Fruit fly (Drosophila melanogaster) whole organism, embryonic: ENCODE data around the gene Lcp65Ac.

Experiments used
- Adf1 ChIP-seq: fragments of 200-800 bp; sonication (Bioruptor generic); IDR thresholded peaks from 2 replicates; pipeline ENCODE4 v1.3.6; 2022; ENCODE audit warnings: missing biosample characterization, missing genetic modification characterization
- Atf-2 ChIP-seq: fragments of 200-800 bp; sonication (Bioruptor generic); optimal IDR thresholded peaks from 2 replicates; lab custom pipeline; 2016; ENCODE audit warnings: missing biosample characterization, missing genetic modification characterization
- Bgb ChIP-seq: fragments of 200-800 bp; sonication (Bioruptor generic); IDR thresholded peaks from 2 replicates; pipeline ENCODE4 v1.3.6; 2022; ENCODE audit warnings: missing biosample characterization, missing genetic modification characterization; ENCODE audit not compliant: partially characterized antibody
- CG10321 ChIP-seq: fragments of 200-800 bp; sonication (Bioruptor generic); IDR thresholded peaks from 2 replicates; pipeline ENCODE4 v1.3.6; 2022; ENCODE audit warnings: missing biosample characterization, missing genetic modification characterization
- CG10431 ChIP-seq: fragments of 200-800 bp; sonication (Bioruptor generic); optimal IDR thresholded peaks from 3 replicates; lab custom pipeline; 2018; ENCODE audit warnings: missing biosample characterization, mild to moderate bottlenecking, missing genetic modification characterization
- CG12769 ChIP-seq: fragments of 200-800 bp; sonication (Bioruptor generic); optimal IDR thresholded peaks from 2 replicates; lab custom pipeline; 2019; ENCODE audit warnings: missing biosample characterization, mild to moderate bottlenecking, missing genetic modification characterization, moderate library complexity
- CG13894 ChIP-seq: fragments of 200-800 bp; sonication (Bioruptor generic); optimal IDR thresholded peaks from 3 replicates; lab custom pipeline; 2018; ENCODE audit warnings: missing biosample characterization, mild to moderate bottlenecking, missing genetic modification characterization, moderate library complexity
- CG15073 ChIP-seq: fragments of 200-800 bp; sonication (Bioruptor generic); optimal IDR thresholded peaks from 2 replicates; lab custom pipeline; 2016; ENCODE audit warnings: missing biosample characterization, missing genetic modification characterization
- CG16779 ChIP-seq: fragments of 200-800 bp; sonication (Bioruptor generic); IDR thresholded peaks from 2 replicates; pipeline ENCODE4 v1.3.6; 2022; ENCODE audit warnings: missing biosample characterization, missing genetic modification characterization
- CG16815 ChIP-seq: fragments of 200-800 bp; sonication (Bioruptor generic); optimal IDR thresholded peaks from 3 replicates; lab custom pipeline; 2017; ENCODE audit warnings: missing biosample characterization, mild to moderate bottlenecking, missing genetic modification characterization
- CG17328 ChIP-seq: fragments of 200-800 bp; sonication (Bioruptor generic); IDR thresholded peaks from 2 replicates; pipeline ENCODE4 v1.3.6; 2022; ENCODE audit warnings: missing biosample characterization, missing genetic modification characterization
- CG17829 ChIP-seq: fragments of 200-800 bp; optimal IDR thresholded peaks from 2 replicates; lab custom pipeline; 2019; ENCODE audit warnings: missing biosample characterization, mild to moderate bottlenecking, missing genetic modification characterization, moderate library complexity
- CG18476 ChIP-seq: fragments of 200-800 bp; sonication (Bioruptor generic); optimal IDR thresholded peaks from 2 replicates; lab custom pipeline; 2016; ENCODE audit warnings: missing biosample characterization, mild to moderate bottlenecking, missing genetic modification characterization
- CG3281 ChIP-seq: fragments of 200-800 bp; sonication (Bioruptor generic); optimal IDR thresholded peaks from 3 replicates; lab custom pipeline; 2017; ENCODE audit warnings: missing biosample characterization, mild to moderate bottlenecking, missing genetic modification characterization
- CG42726 ChIP-seq: fragments of 200-800 bp; sonication (Bioruptor generic); IDR thresholded peaks from 2 replicates; pipeline ENCODE4 v1.3.6; 2022; ENCODE audit warnings: missing biosample characterization, missing genetic modification characterization; ENCODE audit not compliant: partially characterized antibody
- CG4328 ChIP-seq: fragments of 200-800 bp; sonication (Bioruptor generic); optimal IDR thresholded peaks from 3 replicates; lab custom pipeline; 2017; ENCODE audit warnings: missing biosample characterization, missing genetic modification reagents, missing genetic modification characterization
- CG4360 ChIP-seq: fragments of 200-800 bp; sonication (Bioruptor generic); IDR thresholded peaks from 2 replicates; pipeline ENCODE4 v1.3.6; 2022; ENCODE audit warnings: missing biosample characterization, missing genetic modification characterization
- CG43689 ChIP-seq: fragments of 200-800 bp; sonication (Bioruptor generic); IDR thresholded peaks from 2 replicates; pipeline ENCODE4 v1.3.6; 2022; ENCODE audit warnings: missing biosample characterization, missing genetic modification characterization
- CG4854 ChIP-seq: fragments of 200-800 bp; sonication (Bioruptor generic); optimal IDR thresholded peaks from 2 replicates; lab custom pipeline; 2016; ENCODE audit warnings: missing biosample characterization, missing genetic modification characterization, inconsistent platforms
- CG5180 ChIP-seq: fragments of 200-800 bp; sonication (Bioruptor generic); optimal IDR thresholded peaks from 3 replicates; lab custom pipeline; 2017; ENCODE audit warnings: missing biosample characterization, missing genetic modification characterization, mild to moderate bottlenecking, moderate library complexity, missing genetic modification reagents
- CG9437 ChIP-seq: fragments of 200-800 bp; sonication (Bioruptor generic); optimal IDR thresholded peaks from 2 replicates; lab custom pipeline; 2018; ENCODE audit warnings: missing biosample characterization, mild to moderate bottlenecking, missing genetic modification characterization
- CHES-1-like ChIP-seq: fragments of 200-800 bp; sonication (Bioruptor generic); optimal IDR thresholded peaks from 2 replicates; lab custom pipeline; 2016; ENCODE audit warnings: missing biosample characterization, missing genetic modification characterization
- CoRest ChIP-seq: fragments of 200-800 bp; sonication (Bioruptor generic); optimal IDR thresholded peaks from 3 replicates; lab custom pipeline; 2018; ENCODE audit warnings: missing biosample characterization, mild to moderate bottlenecking, missing genetic modification characterization, moderate library complexity
- GATAe ChIP-seq: fragments of 200-800 bp; sonication (Bioruptor generic); conservative IDR thresholded peaks from 2 replicates; pipeline ENCODE4 v1.3.6; 2022; ENCODE audit warnings: missing biosample characterization, missing genetic modification characterization
- HHEX ChIP-seq: fragments of 200-800 bp; sonication (Bioruptor generic); optimal IDR thresholded peaks from 3 replicates; lab custom pipeline; 2017; ENCODE audit warnings: missing biosample characterization, mild to moderate bottlenecking, missing genetic modification characterization, missing genetic modification reagents
- Hr51 ChIP-seq, 2 experiments: fragments of 200-800 bp; sonication (Bioruptor generic); optimal IDR thresholded peaks; 2 replicates in 1 of 2; 3 replicates in 1 of 2; lab custom pipeline; 2016 to 2018; ENCODE audit warnings: missing biosample characterization in 2 of 2, missing genetic modification characterization in 2 of 2, mild to moderate bottlenecking in 1 of 2, moderate library complexity in 1 of 2
- Jarid2 ChIP-seq: fragments of 200-800 bp; sonication (Bioruptor generic); optimal IDR thresholded peaks from 3 replicates; lab custom pipeline; 2017; ENCODE audit warnings: mild to moderate bottlenecking, missing biosample characterization, missing genetic modification reagents, missing genetic modification characterization
- MBD-R2 ChIP-seq: fragments of 200-800 bp; sonication (Bioruptor generic); IDR thresholded peaks from 2 replicates; pipeline ENCODE4 v1.3.6; 2022; ENCODE audit warnings: missing biosample characterization, missing genetic modification characterization
- Rx ChIP-seq: fragments of 200-800 bp; sonication (Bioruptor generic); IDR thresholded peaks from 2 replicates; pipeline ENCODE4 v1.3.6; 2022; ENCODE audit warnings: missing biosample characterization, missing genetic modification characterization
- abd-A ChIP-seq: fragments of 200-800 bp; sonication (Bioruptor generic); optimal IDR thresholded peaks from 3 replicates; lab custom pipeline; 2019; ENCODE audit warnings: missing biosample characterization, mild to moderate bottlenecking, missing genetic modification characterization, moderate library complexity
- az2 ChIP-seq: fragments of 200-800 bp; sonication (Bioruptor generic); optimal IDR thresholded peaks from 3 replicates; lab custom pipeline; 2016; ENCODE audit warnings: missing biosample characterization, missing genetic modification characterization
- dmrt11E ChIP-seq: fragments of 200-800 bp; sonication (Bioruptor generic); optimal IDR thresholded peaks from 3 replicates; lab custom pipeline; 2018; ENCODE audit warnings: missing biosample characterization, mild to moderate bottlenecking, missing genetic modification characterization, moderate library complexity
- dmrt99B ChIP-seq: fragments of 200-800 bp; sonication (Bioruptor generic); optimal IDR thresholded peaks from 2 replicates; lab custom pipeline; 2018; ENCODE audit warnings: missing biosample characterization, mild to moderate bottlenecking, missing genetic modification characterization, moderate library complexity
- fd102C ChIP-seq: fragments of 200-800 bp; sonication (Bioruptor generic); optimal IDR thresholded peaks from 2 replicates; lab custom pipeline; 2018; ENCODE audit warnings: missing biosample characterization, mild to moderate bottlenecking, missing genetic modification characterization, moderate library complexity
- fru ChIP-seq: fragments of >200 bp; optimal IDR thresholded peaks from 2 replicates; lab custom pipeline; 2017
- gcm2 ChIP-seq: fragments of 200-800 bp; sonication (Bioruptor generic); optimal IDR thresholded peaks from 2 replicates; lab custom pipeline; 2016; ENCODE audit warnings: missing biosample characterization, missing genetic modification characterization
- gro ChIP-seq: fragments of 200-800 bp; sonication (Bioruptor generic); optimal IDR thresholded peaks from 2 replicates; lab custom pipeline; 2016; ENCODE audit warnings: missing biosample characterization, missing genetic modification characterization
- hbn ChIP-seq: fragments of 200-800 bp; sonication (Bioruptor generic); IDR thresholded peaks from 2 replicates; pipeline ENCODE4 v1.3.6; 2022; ENCODE audit warnings: missing biosample characterization, missing genetic modification characterization; ENCODE audit not compliant: partially characterized antibody
- lola ChIP-seq, 3 experiments: fragments of >200 bp in 2 of 3; fragments of 200-800 bp in 1 of 3; sonication (Bioruptor generic) in 1 of 3; optimal IDR thresholded peaks; 2 replicates each; lab custom pipeline; 2017 to 2019; ENCODE audit warnings: missing biosample characterization in 3 of 3, missing genetic modification characterization in 3 of 3, mild to moderate bottlenecking in 1 of 3, moderate library complexity in 1 of 3
- mam ChIP-seq: fragments of 200-800 bp; sonication (Bioruptor generic); optimal IDR thresholded peaks from 3 replicates; lab custom pipeline; 2016; ENCODE audit warnings: missing biosample characterization, missing genetic modification characterization
- pnt ChIP-seq: fragments of 200-800 bp; sonication (Bioruptor generic); optimal IDR thresholded peaks from 3 replicates; lab custom pipeline; 2016; ENCODE audit warnings: missing biosample characterization, missing genetic modification characterization
- pros ChIP-seq: fragments of 200-800 bp; sonication (Bioruptor generic); optimal IDR thresholded peaks from 3 replicates; lab custom pipeline; 2019; ENCODE audit warnings: missing biosample characterization, mild to moderate bottlenecking, missing genetic modification characterization, moderate library complexity
- psq ChIP-seq: fragments of 200-800 bp; sonication (Bioruptor generic); optimal IDR thresholded peaks from 2 replicates; lab custom pipeline; 2017; ENCODE audit warnings: missing biosample characterization, missing genetic modification characterization
- pum ChIP-seq: fragments of 200-800 bp; sonication (Bioruptor generic); optimal IDR thresholded peaks from 2 replicates; lab custom pipeline; 2016; ENCODE audit warnings: missing biosample characterization, missing genetic modification characterization
- sc ChIP-seq, 3 experiments: fragments of >200 bp in 2 of 3; fragments of 200-800 bp in 1 of 3; sonication (Bioruptor generic) in 1 of 3; optimal IDR thresholded peaks; 2 replicates in 2 of 3; 3 replicates in 1 of 3; lab custom pipeline; 2017; ENCODE audit warnings: mild to moderate bottlenecking in 1 of 3, missing biosample characterization in 1 of 3, missing genetic modification characterization in 1 of 3, missing genetic modification reagents in 1 of 3
- sens-2 ChIP-seq: fragments of 200-800 bp; sonication (Bioruptor generic); IDR thresholded peaks from 2 replicates; pipeline ENCODE4 v1.3.6; 2022; ENCODE audit warnings: missing biosample characterization, missing genetic modification characterization
- slp2 ChIP-seq: fragments of 200-800 bp; sonication (Bioruptor generic); optimal IDR thresholded peaks from 2 replicates; lab custom pipeline; 2016; ENCODE audit warnings: missing biosample characterization, missing genetic modification characterization
- sqz ChIP-seq: fragments of 200-800 bp; sonication (Bioruptor generic); optimal IDR thresholded peaks from 3 replicates; lab custom pipeline; 2018; ENCODE audit warnings: missing biosample characterization, mild to moderate bottlenecking, missing genetic modification characterization
- twi ChIP-seq: fragments of 200-800 bp; optimal IDR thresholded peaks from 2 replicates; lab custom pipeline; 2019; ENCODE audit warnings: missing biosample characterization, mild to moderate bottlenecking, missing genetic modification characterization, moderate library complexity

The Lcp65Ac gene

dm6 chr3L:6184884-6185438 is 40.3 kb downstream of the Lcp65Ac start, which contains the start of the genes D19B and CG43293 (continued):
- no peak; the same call in 1 of the 2 replicates for TF ChIP-seq GATAe (GFP tag; lab: Robert Waterston, UW)
- peak; percentile 98 for TF ChIP-seq MBD-R2
- peak; percentile 92 for TF ChIP-seq CHES-1-like (GFP tag; lab: Kevin White, UChicago)
- peak; percentile 85 for TF ChIP-seq CG3281 (GFP tag; lab: Kevin White, UChicago)
- peak; percentile 78 for TF ChIP-seq dmrt11E (tag; lab: Kevin White, UChicago)
- TF ChIP-seq mam (GFP tag; lab: Kevin White, UChicago) = peak; percentile 94
- peak; percentile 85 to 86 for TF ChIP-seq Hr51 (GFP tag; optimal IDR thresholded peaks at IDR 0.05; lab: Kevin White, UChicago)
- peak; percentile 58; the same call in 1 of the 2 replicates for TF ChIP-seq CG4360
- TF ChIP-seq HHEX (GFP tag; lab: Kevin White, UChicago) = peak; percentile 84
- TF ChIP-seq CG16779 (GFP tag; lab: Robert Waterston, UW) = peak; percentile 89
- TF ChIP-seq sens-2 (GFP tag; lab: Robert Waterston, UW) = peak; percentile 64
- no peak for TF ChIP-seq CG42726 (GFP tag; lab: Robert Waterston, UW)
- TF ChIP-seq abd-A = no peak
- TF ChIP-seq pum (GFP tag; lab: Kevin White, UChicago) = peak; percentile 80
- peak; percentile 83 for TF ChIP-seq pnt
- peak; percentile 83 for TF ChIP-seq CoRest (tag; lab: Kevin White, UChicago)
- peak; percentile 89 for TF ChIP-seq CG17829 (tag; lab: Kevin White, UChicago)
- TF ChIP-seq twi = peak; percentile 70
- peak; percentile 70 for TF ChIP-seq Jarid2
- peak; percentile 73 for TF ChIP-seq Atf-2 (GFP tag; lab: Kevin White, UChicago)
- peak; percentile 92 for TF ChIP-seq CG17328
- TF ChIP-seq lola (GFP tag; optimal IDR thresholded peaks at IDR 0.05; lab: Kevin White, UChicago) = peak in 1 of 3 experiments; percentile 66
- peak; percentile 54 for TF ChIP-seq CG15073 (GFP tag; lab: Kevin White, UChicago)
- peak; percentile 76 for TF ChIP-seq CG4328 (GFP tag; lab: Kevin White, UChicago)
- TF ChIP-seq CG13894 = peak; percentile 84
- TF ChIP-seq Bgb (GFP tag; lab: Robert Waterston, UW) = peak; percentile 59; the same call in 1 of the 2 replicates
- peak; percentile 12 for TF ChIP-seq fd102C
- TF ChIP-seq CG10321 (GFP tag; lab: Robert Waterston, UW) = peak; percentile 65
- TF ChIP-seq gro (GFP tag; lab: Kevin White, UChicago) = peak; percentile 91
- peak; percentile 66 for TF ChIP-seq gcm2 (GFP tag; lab: Kevin White, UChicago)
- TF ChIP-seq psq (GFP tag; lab: Kevin White, UChicago) = peak; percentile 81
- TF ChIP-seq dmrt99B (tag; lab: Kevin White, UChicago) = peak; percentile 90
- TF ChIP-seq az2 (GFP tag; lab: Kevin White, UChicago) = peak; percentile 94
- TF ChIP-seq CG4854 (GFP tag; lab: Kevin White, UChicago) = peak; percentile 73
- peak; percentile 74 for TF ChIP-seq CG18476 (GFP tag; lab: Kevin White, UChicago)
- TF ChIP-seq CG16815 (GFP tag; lab: Kevin White, UChicago) = peak; percentile 74
- peak; percentile 68 for TF ChIP-seq fru (lab: Kevin White, UChicago)
- TF ChIP-seq Rx = peak; percentile 84
- no peak for TF ChIP-seq sc (optimal IDR thresholded peaks at IDR 0.05; lab: Kevin White, UChicago)
- TF ChIP-seq sc (GFP tag; optimal IDR thresholded peaks at IDR 0.05; lab: Kevin White, UChicago) = peak; percentile 65
- TF ChIP-seq CG12769 (tag; lab: Kevin White, UChicago) = no peak
- peak; percentile 56 for TF ChIP-seq CG10431 (GFP tag; lab: Kevin White, UChicago)
- no peak for TF ChIP-seq CG5180 (GFP tag; lab: Kevin White, UChicago)
- TF ChIP-seq sqz (GFP tag; lab: Kevin White, UChicago) = no peak
- no peak for TF ChIP-seq pros
- TF ChIP-seq hbn (GFP tag; lab: Robert Waterston, UW) = peak; percentile 45; the same call in 1 of the 2 replicates
- peak; percentile 70 for TF ChIP-seq CG43689 (GFP tag; lab: Robert Waterston, UW)
- TF ChIP-seq Adf1 (GFP tag; lab: Robert Waterston, UW) = peak; percentile 80
- TF ChIP-seq slp2 (GFP tag; lab: Kevin White, UChicago) = peak; percentile 72
- peak; percentile 63 for TF ChIP-seq CG9437 (GFP tag; lab: Kevin White, UChicago)
